Worm (Caenorhabditis elegans): ENCODE measurements around the gene H42K12.3.

H42K12.3 gene

DNA sequence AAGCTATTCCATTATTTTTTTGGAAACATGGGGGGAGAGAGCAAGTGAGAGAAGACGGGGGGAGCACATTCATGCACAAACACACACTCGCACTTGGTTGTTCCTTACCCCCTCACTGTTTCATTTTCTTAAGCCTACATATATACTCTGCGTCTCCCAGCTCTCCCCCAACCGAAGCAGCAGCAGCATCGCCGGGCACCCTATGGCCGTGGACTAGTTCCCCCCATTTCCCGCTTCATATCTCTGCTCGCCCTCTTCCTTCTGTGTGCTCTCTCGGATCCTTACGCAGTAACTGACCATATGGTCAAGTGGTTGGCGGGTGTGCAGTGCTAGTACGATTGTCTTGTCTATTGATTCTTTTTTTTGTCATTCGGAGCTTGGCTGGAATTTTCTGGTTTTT, 8.9 kb upstream of the H42K12.3 start (continued):
- 0 out of 2 replicates have a peak, but pooled peaks have one; percentile 39 for TF ChIP-seq lim-7 (GFP tag; IDR thresholded peaks at IDR 0.05)
- TF ChIP-seq unc-39 (tag; optimal IDR thresholded peaks at IDR 0.05) = no peak
- TF ChIP-seq hmg-1.1 (GFP tag; IDR thresholded peaks at IDR 0.05) = peak; percentile 87
- TF ChIP-seq ZK337.2 (GFP tag; IDR thresholded peaks at IDR 0.05) = no peak
- TF ChIP-seq ztf-11 (tag; optimal IDR thresholded peaks at IDR 0.05) = no peak
- peak; percentile 91 for TF ChIP-seq mes-2 (tag; optimal IDR thresholded peaks at IDR 0.05; ENCODE audit: poor library complexity, severe bottlenecking)
- no peak for TF ChIP-seq ceh-28 (tag; optimal IDR thresholded peaks at IDR 0.05)
- TF ChIP-seq mdt-29 (GFP tag; IDR thresholded peaks at IDR 0.05) = 0 out of 2 replicates have a peak, but pooled peaks have one; percentile 14

DNA sequence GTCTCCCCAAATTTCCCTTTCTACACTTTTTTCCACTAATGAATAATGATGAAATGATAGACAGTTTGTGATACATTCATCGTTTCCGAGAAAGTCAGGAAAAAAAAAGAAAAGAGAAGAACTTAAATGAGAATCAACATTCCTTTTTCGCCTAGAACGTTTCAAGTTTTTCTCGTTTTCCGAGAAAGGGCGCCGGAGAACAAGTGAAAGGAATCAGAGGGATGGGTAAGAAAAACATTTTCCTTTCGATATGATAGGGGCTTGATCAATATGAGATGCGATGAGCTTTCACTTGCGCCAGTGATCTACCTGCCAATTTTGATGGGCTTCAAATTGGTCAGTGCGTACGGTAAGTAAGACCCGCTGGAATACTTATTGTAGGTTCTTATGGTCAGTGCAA, 1.7 kb upstream of the H42K12.3 start:
- peak; percentile 17 for TF ChIP-seq nhr-28 (tag; optimal IDR thresholded peaks at IDR 0.05)
- TF ChIP-seq lin-39 (tag; optimal IDR thresholded peaks at IDR 0.05) = no peak
- TF ChIP-seq aha-1 (tag) = peak; percentile 78
- TF ChIP-seq hlh-11 (tag; optimal IDR thresholded peaks at IDR 0.05) = peak; percentile 32

DNA sequence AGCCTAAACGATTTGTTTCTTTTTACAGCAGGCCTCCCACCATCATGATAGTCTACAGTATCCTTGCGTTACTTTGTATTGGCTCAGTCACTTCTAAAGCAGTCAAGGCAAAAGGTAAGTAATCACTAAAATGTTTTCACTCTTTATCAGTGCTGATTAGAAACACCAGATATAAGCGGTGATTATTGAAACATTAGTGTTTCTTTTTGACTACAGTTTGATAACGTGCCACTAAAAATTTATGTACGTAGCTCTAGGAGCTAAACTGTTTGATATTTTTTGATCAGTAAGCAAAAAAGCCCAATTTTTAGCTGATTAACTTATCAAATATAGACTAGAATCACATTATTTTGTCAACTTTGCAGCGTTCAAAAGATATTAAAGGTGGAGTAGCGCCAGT, 386 bp downstream of the H42K12.3 start:
- TF ChIP-seq aha-1 (tag) = peak; percentile 86
- no peak for TF ChIP-seq lin-39 (tag; optimal IDR thresholded peaks at IDR 0.05)
- TF ChIP-seq zfp-3 (GFP tag; conservative IDR thresholded peaks at IDR 0.05) = no peak
- peak; percentile 42 for TF ChIP-seq nhr-28 (tag; optimal IDR thresholded peaks at IDR 0.05)
- TF ChIP-seq daf-16 (GFP tag; optimal IDR thresholded peaks at IDR 0.05) = no peak
- peak; percentile 54 for TF ChIP-seq daf-16 (tag; optimal IDR thresholded peaks at IDR 0.05)
- no peak for TF ChIP-seq Y5F2A.4 (GFP tag; optimal IDR thresholded peaks at IDR 0.05)
- no peak for TF ChIP-seq dmd-6 (GFP tag; IDR thresholded peaks at IDR 0.05)
- TF ChIP-seq lin-13 (GFP tag; optimal IDR thresholded peaks at IDR 0.05) = no peak
- TF ChIP-seq pqm-1 (tag; optimal IDR thresholded peaks at IDR 0.05) = peak; percentile 1

DNA sequence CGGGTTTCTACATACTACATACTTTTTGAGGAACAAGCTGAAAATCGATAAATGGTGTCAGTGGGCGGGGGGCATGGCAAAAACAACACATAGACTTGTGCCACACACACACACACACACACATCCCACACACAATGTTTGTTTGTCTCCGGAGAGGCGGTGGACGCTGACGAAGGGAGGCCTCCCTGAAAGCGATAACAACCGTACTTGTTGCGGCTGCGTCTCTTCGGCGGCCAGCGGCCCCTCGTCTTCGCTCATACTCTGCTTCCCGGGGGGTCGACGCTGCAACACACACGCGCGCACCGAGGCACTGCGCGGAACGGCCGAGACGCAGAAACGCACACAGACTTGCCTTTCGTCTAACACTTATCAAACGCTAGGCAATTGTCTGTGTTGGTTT, 8.5 kb downstream of the H42K12.3 start:
- no peak for TF ChIP-seq ceh-62 (tag; optimal IDR thresholded peaks at IDR 0.05)
- TF ChIP-seq set-16 (GFP tag; IDR thresholded peaks at IDR 0.05) = peak; percentile 98
- peak; percentile 65; the same call in 1 of the 2 replicates for TF ChIP-seq ctbp-1 (GFP tag; IDR thresholded peaks at IDR 0.05)
- peak; percentile 72 for TF ChIP-seq dmd-6 (GFP tag; IDR thresholded peaks at IDR 0.05)
- TF ChIP-seq ZK337.2 (GFP tag; IDR thresholded peaks at IDR 0.05) = no peak
- TF ChIP-seq mes-2 (tag; optimal IDR thresholded peaks at IDR 0.05; ENCODE audit: poor library complexity, severe bottlenecking) = peak; percentile 78
- TF ChIP-seq nhr-77 (tag; optimal IDR thresholded peaks at IDR 0.05) = peak; percentile 43
- TF ChIP-seq nhr-10 (tag; optimal IDR thresholded peaks at IDR 0.05) = no peak
- TF ChIP-seq F44E2.7 (GFP tag; IDR thresholded peaks at IDR 0.05) = no peak
- no peak for TF ChIP-seq cey-2 (tag; optimal IDR thresholded peaks at IDR 0.05; ENCODE audit: borderline replicate concordance, insufficient read depth)
- TF ChIP-seq daf-12 (tag; optimal IDR thresholded peaks at IDR 0.05) = no peak
- TF ChIP-seq gei-8 (GFP tag; optimal IDR thresholded peaks at IDR 0.05) = no peak
- TF ChIP-seq snpc-4 (tag; optimal IDR thresholded peaks at IDR 0.05) = no peak
- peak; percentile 63 for TF ChIP-seq T26A8.4 (GFP tag; IDR thresholded peaks at IDR 0.05)
- no peak for TF ChIP-seq zfp-3 (GFP tag; conservative IDR thresholded peaks at IDR 0.05)
- no peak for TF ChIP-seq zag-1 (tag; optimal IDR thresholded peaks at IDR 0.05)
- no peak for TF ChIP-seq nhr-42 (GFP tag; IDR thresholded peaks at IDR 0.05)
- no peak for TF ChIP-seq ceh-32 (tag; optimal IDR thresholded peaks at IDR 0.05; ENCODE audit: poor library complexity)
- TF ChIP-seq fos-1 (tag; optimal IDR thresholded peaks at IDR 0.05) = no peak
- no peak for TF ChIP-seq lir-3 (tag; optimal IDR thresholded peaks at IDR 0.05)
- TF ChIP-seq hif-1 (tag; optimal IDR thresholded peaks at IDR 0.05) = peak in 1 of 2 experiments; percentile 59
- TF ChIP-seq pha-4 (GFP tag; IDR thresholded peaks at IDR 0.05) = peak; percentile 62
- TF ChIP-seq pha-4 (tag; optimal IDR thresholded peaks at IDR 0.05) = no peak
- TF ChIP-seq nhr-237 (tag; optimal IDR thresholded peaks at IDR 0.05) = no peak
- TF ChIP-seq R02D3.7 (tag; optimal IDR thresholded peaks at IDR 0.05) = no peak
- no peak for TF ChIP-seq D1046.2 (GFP tag; IDR thresholded peaks at IDR 0.05)
- peak; percentile 72 for TF ChIP-seq egl-43 (GFP tag; IDR thresholded peaks at IDR 0.05)
- peak; percentile 32 to 66 for TF ChIP-seq daf-16 (GFP tag; optimal IDR thresholded peaks at IDR 0.05)
- peak; percentile 84 for TF ChIP-seq daf-16 (tag; optimal IDR thresholded peaks at IDR 0.05)
- no peak for TF ChIP-seq ZK546.5 (tag; optimal IDR thresholded peaks at IDR 0.05)
- TF ChIP-seq dmd-9 (GFP tag; IDR thresholded peaks at IDR 0.05) = peak; percentile 62; the same call in 1 of the 2 replicates
- peak; percentile 27 for TF ChIP-seq nhr-11 (tag; optimal IDR thresholded peaks at IDR 0.05)
- TF ChIP-seq ztf-7 (tag; optimal IDR thresholded peaks at IDR 0.05) = no peak
- TF ChIP-seq php-3 (GFP tag; IDR thresholded peaks at IDR 0.05) = peak; percentile 80

All from whole organism, L4 larva.